Fruit fly (Drosophila melanogaster): ENCODE measurements around the gene HGTX.

The HGTX gene

dm6 chr3L:14599503-14599902, at the start of gene HGTX:
Gene HGTX (minus strand): TSS chr3L:14599540.
- TF ChIP-seq CG8478 (optimal IDR thresholded peaks at IDR 0.05), result no peak
- peak; percentile 41 to 49 for TF ChIP-seq CTCF (optimal IDR thresholded peaks at IDR 0.05)

- no peak for TF ChIP-seq CG8478 (optimal IDR thresholded peaks at IDR 0.05)
Measured at dm6 chr3L:14648922-14649321, 49.6 kb upstream of the HGTX start.

dm6 chr3L:14647210-14647869, 48.0 kb upstream of the HGTX start:
- TF ChIP-seq CTCF (optimal IDR thresholded peaks at IDR 0.05) (no peak), CG8478 (optimal IDR thresholded peaks at IDR 0.05) (no peak)

dm6 chr3L:14645934-14646333, 46.6 kb upstream of the HGTX start:
- TF ChIP-seq CTCF (optimal IDR thresholded peaks at IDR 0.05), result no peak
- no peak for TF ChIP-seq CG8478 (optimal IDR thresholded peaks at IDR 0.05)

- no peak for TF ChIP-seq CTCF (optimal IDR thresholded peaks at IDR 0.05)
- no peak for TF ChIP-seq CG8478 (optimal IDR thresholded peaks at IDR 0.05)
Measured at dm6 chr3L:14645120-14645519, 45.8 kb upstream of the HGTX start.

dm6 chr3L:14643692-14644091, 44.4 kb upstream of the HGTX start:
- no peak for TF ChIP-seq CTCF (optimal IDR thresholded peaks at IDR 0.05)
- TF ChIP-seq CG8478 (optimal IDR thresholded peaks at IDR 0.05), result no peak

- TF ChIP-seq CTCF (optimal IDR thresholded peaks at IDR 0.05) (no peak), CG8478 (optimal IDR thresholded peaks at IDR 0.05) (no peak)
Measured at dm6 chr3L:14642820-14643219, 43.5 kb upstream of the HGTX start.

dm6 chr3L:14641969-14642485, 42.7 kb upstream of the HGTX start:
- TF ChIP-seq CTCF (optimal IDR thresholded peaks at IDR 0.05) (no peak), CG8478 (optimal IDR thresholded peaks at IDR 0.05) (no peak)

- no peak for TF ChIP-seq CG8478 (optimal IDR thresholded peaks at IDR 0.05)
- no peak for TF ChIP-seq CTCF (optimal IDR thresholded peaks at IDR 0.05)
Measured at dm6 chr3L:14640814-14641317, 41.5 kb upstream of the HGTX start.

DNA sequence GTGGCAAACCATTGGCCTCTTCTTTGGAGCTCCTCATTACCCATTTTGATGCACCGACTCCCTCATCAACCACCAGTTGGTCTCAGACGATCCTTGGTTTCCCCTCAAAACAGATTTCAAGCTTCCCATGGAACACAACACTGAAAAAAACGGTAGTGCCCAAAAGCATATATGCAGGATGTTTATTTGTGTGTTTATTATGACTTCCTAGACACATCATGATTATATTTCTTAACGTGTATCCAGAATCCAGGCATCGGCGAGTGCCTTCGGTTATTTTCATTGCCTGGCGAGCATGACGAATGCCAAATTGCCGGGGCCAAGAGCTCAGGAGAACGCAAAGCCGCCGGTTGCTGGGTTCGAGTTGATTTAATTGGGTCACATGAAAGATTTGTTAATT, 40.4 kb upstream of the HGTX start:
- TF ChIP-seq CTCF (optimal IDR thresholded peaks at IDR 0.05), result no peak
- no peak for TF ChIP-seq CG8478 (optimal IDR thresholded peaks at IDR 0.05)

DNA sequence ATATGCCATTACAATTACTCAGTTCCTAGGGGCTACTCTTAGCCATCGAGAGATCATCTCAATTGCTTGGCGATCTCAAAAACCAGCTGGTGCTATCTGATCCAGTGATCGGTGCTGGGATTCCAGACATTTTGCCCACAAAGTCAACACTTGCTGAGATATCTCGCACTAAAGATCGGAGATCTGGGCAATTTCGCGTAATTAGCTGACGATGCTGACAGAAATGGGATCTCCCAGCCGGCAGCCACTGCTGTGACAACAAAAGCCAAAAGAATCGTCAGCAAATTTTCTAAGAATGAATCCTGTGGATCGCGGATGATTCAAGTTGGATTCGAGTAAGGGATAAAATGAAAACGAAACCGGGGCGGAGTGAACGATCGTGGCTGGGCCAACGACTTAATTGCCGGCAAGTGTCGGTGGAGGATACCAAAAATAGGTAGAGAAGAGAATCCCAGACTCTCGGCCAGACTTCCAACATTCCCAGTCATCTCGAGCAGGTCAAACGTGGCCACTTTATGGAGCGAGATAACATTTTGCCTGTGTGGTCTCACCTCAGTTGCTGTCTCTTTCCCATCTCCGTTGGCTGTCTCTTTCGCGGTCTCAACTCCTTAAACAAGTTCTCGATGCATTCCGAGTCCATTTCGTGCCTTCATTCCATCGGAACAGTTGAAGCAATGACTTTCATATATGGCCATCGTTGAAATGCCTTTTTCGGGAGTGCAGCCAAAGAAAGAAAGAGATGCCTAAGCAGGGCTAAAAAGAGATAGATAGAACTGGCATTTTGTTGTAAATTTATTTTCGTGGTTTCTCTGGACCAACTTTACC, 38.6 kb upstream of the HGTX start:
- TF ChIP-seq CG8478 (optimal IDR thresholded peaks at IDR 0.05) (no peak), CTCF (optimal IDR thresholded peaks at IDR 0.05) (no peak)

DNA sequence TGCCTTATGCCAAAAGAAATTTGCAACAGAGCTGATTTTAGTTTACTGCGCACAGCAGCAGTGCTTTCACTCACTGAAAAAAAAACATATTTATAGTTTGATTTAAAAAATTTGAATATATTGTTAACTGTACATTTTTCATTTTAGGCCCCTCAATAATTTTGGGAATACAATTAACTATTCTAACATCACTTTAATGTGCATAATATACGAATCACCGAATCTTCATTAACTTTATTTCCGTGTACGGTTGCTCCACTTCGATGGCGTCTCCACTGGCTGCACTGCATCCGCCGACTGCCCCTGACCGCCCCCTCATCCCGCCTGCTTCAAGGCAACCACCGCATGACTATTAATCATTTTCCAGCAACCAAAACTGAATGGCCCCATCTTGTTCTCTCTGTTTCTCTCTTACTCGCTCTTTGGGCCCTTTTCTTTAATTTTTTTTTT, 37.4 kb upstream of the HGTX start:
- TF ChIP-seq CG8478 (optimal IDR thresholded peaks at IDR 0.05), result no peak
- TF ChIP-seq CTCF (optimal IDR thresholded peaks at IDR 0.05), result no peak

dm6 chr3L:14635564-14635937, 36.2 kb upstream of the HGTX start:
- TF ChIP-seq CG8478 (optimal IDR thresholded peaks at IDR 0.05) (no peak), CTCF (optimal IDR thresholded peaks at IDR 0.05) (no peak)

dm6 chr3L:14634773-14635563, 35.6 kb upstream of the HGTX start:
- no peak for TF ChIP-seq CG8478 (optimal IDR thresholded peaks at IDR 0.05)
